Fruit fly (Drosophila melanogaster) whole organism, embryonic: ENCODE data around the gene CG7724.

Source experiments
- BEAF-32 ChIP-seq: fragments of 200-800 bp; sonication (Bioruptor generic); optimal IDR thresholded peaks from 3 replicates; lab custom pipeline; 2017; ENCODE audit warnings: missing biosample characterization, missing genetic modification characterization, mild to moderate bottlenecking, moderate library complexity, missing genetic modification reagents
- CG10431 ChIP-seq: fragments of 200-800 bp; sonication (Bioruptor generic); optimal IDR thresholded peaks from 3 replicates; lab custom pipeline; 2018; ENCODE audit warnings: missing biosample characterization, mild to moderate bottlenecking, missing genetic modification characterization
- CG10543 ChIP-seq: fragments of 200-800 bp; sonication (Bioruptor generic); optimal IDR thresholded peaks from 3 replicates; lab custom pipeline; 2017; ENCODE audit warnings: missing biosample characterization, mild to moderate bottlenecking, missing genetic modification characterization, moderate library complexity
- CG13123 ChIP-seq: fragments of 200-800 bp; sonication (Bioruptor generic); optimal IDR thresholded peaks from 2 replicates; lab custom pipeline; 2016; ENCODE audit warnings: missing biosample characterization, missing genetic modification characterization
- CG15601 ChIP-seq: fragments of 200-800 bp; sonication (Bioruptor generic); optimal IDR thresholded peaks from 3 replicates; lab custom pipeline; 2019; ENCODE audit warnings: missing biosample characterization, mild to moderate bottlenecking, missing genetic modification characterization, moderate library complexity
- CG17186 ChIP-seq: fragments of 200-800 bp; sonication (Bioruptor generic); optimal IDR thresholded peaks from 3 replicates; lab custom pipeline; 2017; ENCODE audit warnings: missing biosample characterization, missing genetic modification reagents, missing genetic modification characterization
- CG2199 ChIP-seq: fragments of 200-800 bp; sonication (Bioruptor generic); IDR thresholded peaks from 3 replicates; pipeline ENCODE4 v1.3.6; 2022; ENCODE audit warnings: missing biosample characterization, missing genetic modification characterization
- CG3065 ChIP-seq: fragments of 200-800 bp; sonication (Bioruptor generic); optimal IDR thresholded peaks from 2 replicates; lab custom pipeline; 2016; ENCODE audit warnings: missing biosample characterization, missing genetic modification characterization
- CG34422 ChIP-seq: fragments of 200-800 bp; sonication (Bioruptor generic); IDR thresholded peaks from 3 replicates; pipeline ENCODE4 v1.3.6; 2022; ENCODE audit warnings: missing biosample characterization, missing genetic modification characterization
- CG4360 ChIP-seq: fragments of 200-800 bp; sonication (Bioruptor generic); IDR thresholded peaks from 2 replicates; pipeline ENCODE4 v1.3.6; 2022; ENCODE audit warnings: missing biosample characterization, missing genetic modification characterization
- CG7271 ChIP-seq: fragments of 200-800 bp; sonication (Bioruptor generic); optimal IDR thresholded peaks from 2 replicates; lab custom pipeline; 2018; ENCODE audit warnings: missing biosample characterization, mild to moderate bottlenecking, missing genetic modification characterization, moderate library complexity
- CG8478 ChIP-seq: fragments of >200 bp; optimal IDR thresholded peaks from 2 replicates; lab custom pipeline; 2018
- Dfd ChIP-seq, 2 experiments: fragments of >200 bp; optimal IDR thresholded peaks; 2 replicates each; lab custom pipeline; 2017; ENCODE audit warnings: missing biosample characterization in 2 of 2, missing genetic modification characterization in 2 of 2
- Dll ChIP-seq: fragments of 200-800 bp; sonication (Bioruptor generic); IDR thresholded peaks from 4 replicates; pipeline ENCODE4 v1.3.6; 2022; ENCODE audit warnings: missing biosample characterization, missing genetic modification characterization; ENCODE audit not compliant: partially characterized antibody
- Dp ChIP-seq: fragments of 200-800 bp; sonication (Bioruptor generic); optimal IDR thresholded peaks from 2 replicates; lab custom pipeline; 2018; ENCODE audit warnings: missing biosample characterization, mild to moderate bottlenecking, missing genetic modification characterization, moderate library complexity
- E2f2 ChIP-seq: fragments of 200-800 bp; sonication (Bioruptor generic); IDR thresholded peaks from 2 replicates; pipeline ENCODE4 v1.3.6; 2022; ENCODE audit warnings: missing biosample characterization, missing genetic modification characterization
- Eip74EF ChIP-seq, 2 experiments: fragments of 200-800 bp in 1 of 2; fragments of >200 bp in 1 of 2; sonication (Bioruptor generic) in 1 of 2; optimal IDR thresholded peaks; 2 replicates each; lab custom pipeline; 2017 to 2019; ENCODE audit warnings: missing biosample characterization in 2 of 2, missing genetic modification characterization in 2 of 2, mild to moderate bottlenecking in 1 of 2, moderate library complexity in 1 of 2
- Hmx ChIP-seq: fragments of 200-800 bp; sonication (Bioruptor generic); optimal IDR thresholded peaks from 2 replicates; lab custom pipeline; 2016; ENCODE audit warnings: missing biosample characterization, missing genetic modification characterization
- MBD-R2 ChIP-seq: fragments of 200-800 bp; sonication (Bioruptor generic); IDR thresholded peaks from 2 replicates; pipeline ENCODE4 v1.3.6; 2022; ENCODE audit warnings: missing biosample characterization, missing genetic modification characterization
- Med ChIP-seq: fragments of 200-800 bp; sonication (Bioruptor generic); peaks from one replicate; lab custom pipeline; 2016; ENCODE audit warnings: missing biosample characterization, missing genetic modification characterization, mild to moderate bottlenecking, inconsistent platforms, moderate library complexity
- Mrtf ChIP-seq: fragments of 200-800 bp; sonication (Bioruptor generic); IDR thresholded peaks from 3 replicates; pipeline ENCODE4 v1.3.6; 2022; ENCODE audit warnings: missing biosample characterization, missing genetic modification characterization
- Opbp ChIP-seq: fragments of 200-800 bp; sonication (Bioruptor generic); IDR thresholded peaks from 3 replicates; pipeline ENCODE4 v1.3.6; 2022; ENCODE audit warnings: missing biosample characterization, missing genetic modification characterization; ENCODE audit not compliant: partially characterized antibody
- Rfx ChIP-seq: fragments of 200-800 bp; sonication (Bioruptor generic); IDR thresholded peaks from 2 replicates; pipeline ENCODE4 v1.3.6; 2022; ENCODE audit warnings: missing biosample characterization, missing genetic modification characterization
- Vsx1 ChIP-seq: fragments of 200-800 bp; sonication (Bioruptor generic); optimal IDR thresholded peaks from 2 replicates; lab custom pipeline; 2017; ENCODE audit warnings: missing biosample characterization, mild to moderate bottlenecking, missing genetic modification characterization, missing genetic modification reagents
- YL-1 ChIP-seq: fragments of 200-800 bp; sonication (Bioruptor generic); optimal IDR thresholded peaks from 3 replicates; lab custom pipeline; 2017; ENCODE audit warnings: missing biosample characterization, mild to moderate bottlenecking, missing genetic modification characterization
- abd-A ChIP-seq: fragments of 200-800 bp; sonication (Bioruptor generic); optimal IDR thresholded peaks from 3 replicates; lab custom pipeline; 2019; ENCODE audit warnings: missing biosample characterization, mild to moderate bottlenecking, missing genetic modification characterization, moderate library complexity
- bbx ChIP-seq: fragments of 200-800 bp; sonication (Bioruptor generic); IDR thresholded peaks from 2 replicates; pipeline ENCODE4 v1.3.6; 2022; ENCODE audit warnings: missing biosample characterization, missing genetic modification characterization; ENCODE audit not compliant: partially characterized antibody
- bowl ChIP-seq: fragments of 200-800 bp; sonication (Bioruptor generic); IDR thresholded peaks from 2 replicates; pipeline ENCODE4 v1.3.6; 2022; ENCODE audit warnings: missing biosample characterization, missing genetic modification characterization
- bsh ChIP-seq, 2 experiments: fragments of 200-800 bp; sonication (Bioruptor generic); optimal IDR thresholded peaks; 2 replicates each; lab custom pipeline; 2017 to 2018; ENCODE audit warnings: mild to moderate bottlenecking in 2 of 2, missing biosample characterization in 2 of 2, missing genetic modification characterization in 2 of 2, moderate library complexity in 1 of 2
- crol ChIP-seq: fragments of 200-800 bp; sonication (Bioruptor generic); IDR thresholded peaks from 2 replicates; pipeline ENCODE4 v1.3.6; 2022; ENCODE audit warnings: missing biosample characterization, missing genetic modification characterization
- fu2 ChIP-seq: fragments of 200-800 bp; sonication (Bioruptor generic); optimal IDR thresholded peaks from 2 replicates; lab custom pipeline; 2016; ENCODE audit warnings: missing biosample characterization, missing genetic modification characterization
- gfzf ChIP-seq: fragments of 200-800 bp; sonication (Bioruptor generic); optimal IDR thresholded peaks from 2 replicates; lab custom pipeline; 2016; ENCODE audit warnings: missing biosample characterization, mild to moderate bottlenecking, missing genetic modification characterization, moderate library complexity
- klu ChIP-seq: fragments of 200-800 bp; sonication (Bioruptor generic); IDR thresholded peaks from 2 replicates; pipeline ENCODE4 v1.3.6; 2022; ENCODE audit warnings: missing biosample characterization, missing genetic modification characterization
- kni ChIP-seq: fragments of 200-800 bp; sonication (Bioruptor generic); optimal IDR thresholded peaks from 3 replicates; lab custom pipeline; 2017; ENCODE audit warnings: mild to moderate bottlenecking, missing biosample characterization, missing genetic modification reagents, missing genetic modification characterization
- nerfin-1 ChIP-seq: fragments of 200-800 bp; sonication (Bioruptor generic); optimal IDR thresholded peaks from 3 replicates; lab custom pipeline; 2019; ENCODE audit warnings: missing biosample characterization, mild to moderate bottlenecking, missing genetic modification characterization, moderate library complexity
- onecut ChIP-seq: fragments of 200-800 bp; sonication (Bioruptor generic); IDR thresholded peaks from 2 replicates; pipeline ENCODE4 v1.3.6; 2022; ENCODE audit warnings: missing biosample characterization, missing genetic modification characterization
- pzg ChIP-seq: fragments of 200-800 bp; sonication (Bioruptor generic); optimal IDR thresholded peaks from 3 replicates; lab custom pipeline; 2018; ENCODE audit warnings: missing biosample characterization, mild to moderate bottlenecking, missing genetic modification characterization, moderate library complexity
- repo ChIP-seq: fragments of 200-800 bp; sonication (Bioruptor generic); optimal IDR thresholded peaks from 2 replicates; lab custom pipeline; 2016; ENCODE audit warnings: missing biosample characterization, missing genetic modification characterization
- salm ChIP-seq: fragments of 200-800 bp; sonication (Bioruptor generic); optimal IDR thresholded peaks from 2 replicates; lab custom pipeline; 2018; ENCODE audit warnings: missing biosample characterization, mild to moderate bottlenecking, missing genetic modification characterization
- sens ChIP-seq: fragments of 200-800 bp; sonication (Bioruptor generic); peaks from one replicate; lab custom pipeline; 2016; ENCODE audit warnings: missing biosample characterization, missing genetic modification characterization
- slbo ChIP-seq: fragments of 200-800 bp; sonication (Bioruptor generic); IDR thresholded peaks from 2 replicates; pipeline ENCODE4 v1.3.6; 2022; ENCODE audit warnings: missing biosample characterization, missing genetic modification characterization
- sna ChIP-seq: fragments of 200-800 bp; sonication (Bioruptor generic); IDR thresholded peaks from 2 replicates; pipeline ENCODE4 v1.3.6; 2022; ENCODE audit warnings: missing biosample characterization, missing genetic modification characterization; ENCODE audit not compliant: partially characterized antibody
- ssp ChIP-seq: fragments of 200-800 bp; sonication (Bioruptor generic); IDR thresholded peaks from 2 replicates; pipeline ENCODE4 v1.3.6; 2022; ENCODE audit warnings: missing biosample characterization, missing genetic modification characterization
- trem ChIP-seq: fragments of 200-800 bp; optimal IDR thresholded peaks from 3 replicates; lab custom pipeline; 2019; ENCODE audit warnings: missing biosample characterization, mild to moderate bottlenecking, missing genetic modification characterization, moderate library complexity
- ttk ChIP-seq: fragments of 200-800 bp; sonication (Bioruptor generic); IDR thresholded peaks from 2 replicates; pipeline ENCODE4 v2.1.2; 2022; ENCODE audit warnings: missing biosample characterization, missing genetic modification characterization
- vvl ChIP-seq: fragments of 200-800 bp; sonication (Bioruptor generic); IDR thresholded peaks from 2 replicates; pipeline ENCODE4 v1.3.6; 2022; ENCODE audit warnings: missing biosample characterization, missing genetic modification characterization
- zen ChIP-seq: fragments of 200-800 bp; sonication (Bioruptor generic); optimal IDR thresholded peaks from 3 replicates; lab custom pipeline; 2018; ENCODE audit warnings: missing biosample characterization, mild to moderate bottlenecking, missing genetic modification characterization, moderate library complexity

Gene CG7724

DNA sequence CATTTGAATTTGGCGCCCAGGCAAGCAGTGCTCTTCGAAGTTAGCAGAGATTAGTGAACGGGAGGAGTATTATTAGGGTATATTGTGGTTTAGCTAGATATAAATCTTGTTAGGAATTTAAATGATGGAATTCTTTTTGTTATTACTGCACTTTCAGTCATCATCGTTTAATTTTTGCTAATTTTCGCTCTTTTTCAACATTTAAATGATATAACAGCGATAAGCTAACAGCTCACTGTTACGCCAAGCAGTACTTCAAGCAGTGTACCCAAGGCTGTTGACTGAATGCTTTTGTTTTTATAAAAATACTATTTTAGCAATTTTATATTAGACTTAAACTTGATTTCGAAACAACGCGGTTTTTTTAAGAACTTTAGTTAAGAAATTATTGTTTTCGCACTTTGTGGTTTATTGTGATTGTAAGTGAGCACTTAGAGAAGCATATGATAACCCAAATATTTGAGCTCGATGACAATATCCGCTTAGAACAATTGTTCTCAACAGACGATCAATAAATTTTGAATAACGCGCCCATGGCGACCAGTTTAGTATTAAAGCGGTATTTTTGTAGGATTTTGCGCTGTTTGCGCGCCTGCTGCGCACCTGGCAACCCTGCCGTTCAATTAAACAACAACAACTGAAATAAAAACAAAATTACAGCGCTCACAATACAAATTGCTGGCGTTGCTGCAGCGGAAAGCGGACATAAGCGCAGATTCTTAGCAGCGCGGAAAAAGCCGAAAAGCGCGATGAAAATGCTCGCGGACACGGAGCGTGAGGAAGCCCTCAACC, 4.6 kb upstream of the CG7724 start (continued):
- peak; percentile 84 for TF ChIP-seq Dp (GFP tag; lab: Kevin White, UChicago)
- TF ChIP-seq CG4360 (GFP tag; lab: Robert Waterston, UW) = peak; percentile 97
- TF ChIP-seq CG2199 = 0 out of 3 replicates have a peak, but pooled peaks have one; percentile 8
- TF ChIP-seq CG7271 (tag; lab: Kevin White, UChicago) = peak; percentile 6
- peak; percentile 27 for TF ChIP-seq zen (tag; lab: Kevin White, UChicago)
- peak; percentile 64 for TF ChIP-seq gfzf (GFP tag; lab: Kevin White, UChicago)
- TF ChIP-seq MBD-R2 (GFP tag; lab: Robert Waterston, UW) = peak; percentile 58; the same call in 1 of the 2 replicates
- peak in 1 of 2 experiments; percentile 10 for TF ChIP-seq bsh (GFP tag; optimal IDR thresholded peaks at IDR 0.05; lab: Kevin White, UChicago)
- peak; percentile 37; the same call in 1 of the 2 replicates for TF ChIP-seq Rfx (GFP tag; lab: Robert Waterston, UW)
- no peak for TF ChIP-seq ssp (GFP tag; lab: Robert Waterston, UW)
- no peak for TF ChIP-seq CG13123 (GFP tag; lab: Kevin White, UChicago)
- TF ChIP-seq pzg (GFP tag; lab: Kevin White, UChicago) = peak; percentile 52
- peak; percentile 31; the same call in 1 of the 2 replicates for TF ChIP-seq bbx (GFP tag; lab: Robert Waterston, UW)
- TF ChIP-seq Med = peak; percentile 49
- no peak for TF ChIP-seq fu2 (GFP tag; lab: Kevin White, UChicago)
- no peak for TF ChIP-seq kni (GFP tag; lab: Kevin White, UChicago)
- TF ChIP-seq abd-A (tag; lab: Kevin White, UChicago) = peak; percentile 20
- no peak for TF ChIP-seq Dfd (GFP tag; optimal IDR thresholded peaks at IDR 0.05; lab: Kevin White, UChicago)
- peak; percentile 28 for TF ChIP-seq trem (tag; lab: Kevin White, UChicago)
- no peak for TF ChIP-seq Mrtf (GFP tag; lab: Robert Waterston, UW)
- TF ChIP-seq BEAF-32 (GFP tag; lab: Kevin White, UChicago) = peak; percentile 15
- 0 out of 2 replicates have a peak, but pooled peaks have one; percentile 5 for TF ChIP-seq slbo (GFP tag; lab: Robert Waterston, UW)
- no peak for TF ChIP-seq bowl (GFP tag; lab: Robert Waterston, UW)
- peak; percentile 32 for TF ChIP-seq CG8478
- TF ChIP-seq repo (GFP tag; lab: Kevin White, UChicago) = peak; percentile 26
- TF ChIP-seq CG34422 (GFP tag; lab: Robert Waterston, UW) = peak; percentile 39; the same call in 1 of the 3 replicates
- TF ChIP-seq CG17186 (GFP tag; lab: Kevin White, UChicago) = peak; percentile 97
- TF ChIP-seq E2f2 (GFP tag; lab: Robert Waterston, UW) = peak; percentile 91

DNA sequence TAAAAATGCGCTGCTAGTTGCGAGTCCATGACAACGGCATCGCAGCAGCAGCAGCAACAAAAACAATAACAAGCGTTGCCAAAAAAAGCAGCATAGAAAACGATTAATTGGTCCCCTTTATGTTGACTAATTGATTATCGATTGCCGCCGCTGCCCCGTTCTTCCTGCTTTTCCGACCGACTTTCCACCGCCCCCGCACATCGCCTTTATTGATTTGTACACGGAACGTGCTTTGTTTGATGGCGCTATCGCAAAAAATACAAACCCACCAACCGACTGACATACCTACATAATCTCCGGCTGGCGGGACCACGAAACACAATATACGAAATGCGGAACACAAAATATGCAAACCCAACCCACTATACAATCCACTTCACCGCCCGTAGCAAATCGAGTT, 3.9 kb upstream of the CG7724 start:
- TF ChIP-seq MBD-R2 (GFP tag; lab: Robert Waterston, UW) (0 out of 2 replicates have a peak, but pooled peaks have one; percentile 9), Dll (GFP tag; lab: Robert Waterston, UW) (peak; percentile 48; the same call in 1 of the 4 replicates), crol (GFP tag; lab: Robert Waterston, UW) (peak; percentile 47; the same call in 1 of the 2 replicates), YL-1 (GFP tag; lab: Kevin White, UChicago) (peak; percentile 7), onecut (GFP tag; lab: Robert Waterston, UW) (peak; percentile 96), klu (GFP tag; lab: Robert Waterston, UW) (no peak), nerfin-1 (tag; lab: Kevin White, UChicago) (no peak), Opbp (GFP tag; lab: Robert Waterston, UW) (0 out of 3 replicates have a peak, but pooled peaks have one; percentile 1), ttk (no peak), CG10543 (GFP tag; lab: Kevin White, UChicago) (peak; percentile 1), sna (0 out of 2 replicates have a peak, but pooled peaks have one; percentile 10), salm (no peak), CG10431 (GFP tag; lab: Kevin White, UChicago) (no peak), Vsx1 (GFP tag; lab: Kevin White, UChicago) (no peak), CG15601 (tag; lab: Kevin White, UChicago) (peak; percentile 49), Eip74EF (GFP tag; optimal IDR thresholded peaks at IDR 0.05; lab: Kevin White, UChicago) (peak in 1 of 2 experiments; percentile 14), CG3065 (GFP tag; lab: Kevin White, UChicago) (no peak), sens (no peak), Hmx (GFP tag; lab: Kevin White, UChicago) (no peak), vvl (0 out of 2 replicates have a peak, but pooled peaks have one; percentile 0)
